Fruit fly (Drosophila melanogaster): Measurements from ENCODE around the gene pn.

pn gene

dm6 chrX:2141854-2142216, 39.2 kb upstream of the pn start (continued):
- TF ChIP-seq CG17385 (GFP tag; optimal IDR thresholded peaks at IDR 0.05) (peak; percentile 20), CG11085 (GFP tag; IDR thresholded peaks at IDR 0.05) (0 out of 2 replicates have a peak, but pooled peaks have one; percentile 15), kay (GFP tag; optimal IDR thresholded peaks at IDR 0.05) (peak; percentile 16), bowl (GFP tag; IDR thresholded peaks at IDR 0.05) (no peak), gt (GFP tag; IDR thresholded peaks at IDR 0.05) (no peak), amos (GFP tag; IDR thresholded peaks at IDR 0.05; ENCODE audit: partially characterized antibody) (no peak), CG4424 (GFP tag; optimal IDR thresholded peaks at IDR 0.05) (peak; percentile 30), corto (GFP tag; optimal IDR thresholded peaks at IDR 0.05) (peak; percentile 51), jumu (GFP tag; optimal IDR thresholded peaks at IDR 0.05) (no peak), Bteb2 (GFP tag; optimal IDR thresholded peaks at IDR 0.05) (no peak), CG3995 (GFP tag; optimal IDR thresholded peaks at IDR 0.05) (peak; percentile 18), twi (tag; optimal IDR thresholded peaks at IDR 0.05) (no peak), Poxn (GFP tag; IDR thresholded peaks at IDR 0.05) (no peak), CG8944 (GFP tag; optimal IDR thresholded peaks at IDR 0.05) (no peak), chn (GFP tag; optimal IDR thresholded peaks at IDR 0.05) (no peak), CG13775 (GFP tag; optimal IDR thresholded peaks at IDR 0.05) (peak; percentile 19), inv (GFP tag; IDR thresholded peaks at IDR 0.05; ENCODE audit: partially characterized antibody) (no peak), dysf (GFP tag; IDR thresholded peaks at IDR 0.05) (peak; percentile 40; the same call in 1 of the 3 replicates), zen2 (GFP tag; IDR thresholded peaks at IDR 0.05; ENCODE audit: partially characterized antibody) (no peak), luna (GFP tag; optimal IDR thresholded peaks at IDR 0.05) (no peak), Side (GFP tag; optimal IDR thresholded peaks at IDR 0.05) (no peak), mld (GFP tag; IDR thresholded peaks at IDR 0.05; ENCODE audit: partially characterized antibody) (no peak), Hmr (GFP tag; optimal IDR thresholded peaks at IDR 0.05) (peak; percentile 65), CG17568 (GFP tag; optimal IDR thresholded peaks at IDR 0.05) (peak; percentile 70), CG4707 (GFP tag; optimal IDR thresholded peaks at IDR 0.05) (peak; percentile 68), tin (GFP tag; optimal IDR thresholded peaks at IDR 0.05) (no peak), ci (GFP tag; IDR thresholded peaks at IDR 0.05) (peak; percentile 80), trem (tag; optimal IDR thresholded peaks at IDR 0.05) (no peak), CG2202 (tag; optimal IDR thresholded peaks at IDR 0.05) (peak; percentile 4), Atf6 (GFP tag; IDR thresholded peaks at IDR 0.05) (peak; percentile 58; the same call in 1 of the 2 replicates), fd96Cb (tag; optimal IDR thresholded peaks at IDR 0.05) (peak; percentile 30), Ptx1 (GFP tag; IDR thresholded peaks at IDR 0.05) (peak; percentile 28; the same call in 1 of the 2 replicates), Ravus (GFP tag; IDR thresholded peaks at IDR 0.05) (no peak), CG10147 (GFP tag; optimal IDR thresholded peaks at IDR 0.05) (peak; percentile 34), CG11247 (GFP tag; IDR thresholded peaks at IDR 0.05) (no peak), rib (GFP tag; IDR thresholded peaks at IDR 0.05) (no peak), tap (tag; optimal IDR thresholded peaks at IDR 0.05) (peak; percentile 33), Jarid2 (GFP tag; optimal IDR thresholded peaks at IDR 0.05) (no peak), Xrp1 (GFP tag; IDR thresholded peaks at IDR 0.05) (peak; percentile 39; the same call in 1 of the 2 replicates), slp2 (GFP tag; optimal IDR thresholded peaks at IDR 0.05) (peak; percentile 3), CG3407 (GFP tag; optimal IDR thresholded peaks at IDR 0.05) (peak; percentile 65), CG10209 (GFP tag; optimal IDR thresholded peaks at IDR 0.05) (peak; percentile 55), en (GFP tag; optimal IDR thresholded peaks at IDR 0.05) (no peak), NfI (GFP tag; optimal IDR thresholded peaks at IDR 0.05) (peak; percentile 56), CG8290 (GFP tag; optimal IDR thresholded peaks at IDR 0.05) (no peak), CG8290 (tag; optimal IDR thresholded peaks at IDR 0.05) (peak in 1 of 2 experiments; percentile 89), Fer2 (tag; optimal IDR thresholded peaks at IDR 0.05) (no peak), CG3065 (GFP tag; optimal IDR thresholded peaks at IDR 0.05) (no peak), CG2129 (GFP tag; IDR thresholded peaks at IDR 0.05; ENCODE audit: partially characterized antibody) (no peak), abd-A (tag; optimal IDR thresholded peaks at IDR 0.05) (no peak), ewg (GFP tag; optimal IDR thresholded peaks at IDR 0.05) (peak; percentile 23)
